Worm (Caenorhabditis elegans) whole organism, midembryonic: ENCODE data around the gene smf-1.
A peak's percentile ranks its signal among the peaks of the same experiment; 100 is the strongest.

Experiments
- T22C8.4 ChIP-seq: fragments of 200-800 bp; sonication (Bioruptor generic); IDR thresholded peaks from 2 replicates; pipeline ENCODE4 v1.3.6; 2022; ENCODE audit warnings: missing genetic modification characterization, missing compliant biosample characterization
- cog-1 ChIP-seq: sonication (generic microtip); optimal IDR thresholded peaks from 2 replicates; lab custom pipeline; 2016; ENCODE audit warnings: missing genetic modification characterization, missing compliant biosample characterization
- flt-1 ChIP-seq: fragments of 200-800 bp; sonication (Bioruptor generic); IDR thresholded peaks from 2 replicates; pipeline ENCODE4 v1.3.6; 2022; ENCODE audit warnings: missing genetic modification characterization, missing compliant biosample characterization
- klf-2 ChIP-seq: fragments of 200-800 bp; sonication (Bioruptor generic); conservative IDR thresholded peaks from 2 replicates; pipeline ENCODE4 v1.3.6; 2022; ENCODE audit warnings: missing genetic modification reagents, missing genetic modification characterization, missing compliant biosample characterization
- med-1 ChIP-seq: sonication (generic microtip); optimal IDR thresholded peaks from 2 replicates; lab custom pipeline; 2017; ENCODE audit warnings: missing genetic modification characterization, mild to moderate bottlenecking, missing compliant biosample characterization, antibody characterized with exemption, missing genetic modification reagents; ENCODE audit not compliant: insufficient read depth
- ref-1 ChIP-seq: fragments of 200-800 bp; sonication (Bioruptor generic); conservative IDR thresholded peaks from 2 replicates; pipeline ENCODE4 v1.3.6; 2022; ENCODE audit warnings: missing genetic modification reagents, missing genetic modification characterization, missing compliant biosample characterization
- tab-1 ChIP-seq: fragments of 200-800 bp; sonication (Bioruptor generic); IDR thresholded peaks from 2 replicates; pipeline ENCODE4 v1.3.6; 2022; ENCODE audit warnings: missing genetic modification characterization, missing compliant biosample characterization
- ztf-23 ChIP-seq: fragments of 200-800 bp; sonication (Bioruptor generic); IDR thresholded peaks from 2 replicates; pipeline ENCODE4 v1.3.6; 2022; ENCODE audit warnings: missing genetic modification reagents, missing genetic modification characterization, missing compliant biosample characterization
- ztf-29 ChIP-seq: fragments of 200-800 bp; sonication (Bioruptor generic); IDR thresholded peaks from 2 replicates; pipeline ENCODE4 v1.3.6; 2022; ENCODE audit warnings: missing genetic modification reagents, missing genetic modification characterization, missing compliant biosample characterization

The smf-1 gene

ce11 chrX:6689985-6690384 lies 32.9 kb downstream of the smf-1 start, which contains the start of gene F38B6.6:
TSS of gene F38B6.6 (minus strand) at chrX:6690085.
- TF ChIP-seq klf-2 (GFP tag; lab: Robert Waterston, UW): no peak
- no peak for TF ChIP-seq cog-1 (tag; lab: Kevin White, UChicago)
- TF ChIP-seq med-1 (GFP tag; lab: Kevin White, UChicago): no peak
- TF ChIP-seq ref-1 (GFP tag; lab: Robert Waterston, UW): no peak
- no peak for TF ChIP-seq T22C8.4 (GFP tag; lab: Robert Waterston, UW)

DNA sequence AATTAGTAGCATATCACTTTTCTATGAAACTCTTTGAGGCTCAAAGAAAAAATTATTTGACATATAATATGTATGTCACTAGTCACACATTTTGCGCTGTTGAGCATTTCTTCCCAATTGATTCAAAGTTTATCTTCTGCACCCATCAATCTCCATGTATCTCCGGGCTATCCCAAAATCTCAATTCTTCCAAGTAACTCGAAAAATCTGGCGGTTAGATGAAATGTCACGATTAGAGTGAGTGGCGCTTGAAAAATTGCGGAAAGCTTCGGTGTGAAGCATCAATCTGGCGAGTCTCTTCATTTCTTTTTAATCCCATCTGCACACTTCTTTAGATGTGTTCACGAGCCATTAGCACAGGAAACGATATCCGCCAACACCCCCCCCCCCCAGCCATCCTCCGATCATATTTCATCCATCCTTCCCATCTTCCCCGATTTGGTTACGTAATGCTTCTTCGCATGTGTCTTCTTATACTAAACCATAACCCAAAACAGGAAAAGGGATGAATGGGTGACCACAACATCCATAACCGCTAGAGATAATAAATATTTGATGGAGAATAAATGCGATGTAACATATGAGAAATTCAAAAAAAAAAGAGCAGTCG lies 33.8 kb downstream of the smf-1 start:
- TF ChIP-seq tab-1 (GFP tag; lab: Robert Waterston, UW) (no peak), cog-1 (tag; lab: Kevin White, UChicago) (peak; percentile 48)

- no peak for TF ChIP-seq ref-1 (GFP tag; lab: Robert Waterston, UW)
- TF ChIP-seq T22C8.4 (GFP tag; lab: Robert Waterston, UW): no peak
- TF ChIP-seq cog-1 (tag; lab: Kevin White, UChicago): no peak
- TF ChIP-seq ztf-29 (GFP tag; lab: Robert Waterston, UW): no peak
- no peak for TF ChIP-seq flt-1 (GFP tag; lab: Robert Waterston, UW)
- TF ChIP-seq ztf-23 (GFP tag; lab: Robert Waterston, UW): no peak
- no peak for TF ChIP-seq klf-2 (GFP tag; lab: Robert Waterston, UW)
- TF ChIP-seq med-1 (GFP tag; lab: Kevin White, UChicago): no peak
Measured at ce11 chrX:6687756-6688155, 35.1 kb downstream of the smf-1 start.

DNA sequence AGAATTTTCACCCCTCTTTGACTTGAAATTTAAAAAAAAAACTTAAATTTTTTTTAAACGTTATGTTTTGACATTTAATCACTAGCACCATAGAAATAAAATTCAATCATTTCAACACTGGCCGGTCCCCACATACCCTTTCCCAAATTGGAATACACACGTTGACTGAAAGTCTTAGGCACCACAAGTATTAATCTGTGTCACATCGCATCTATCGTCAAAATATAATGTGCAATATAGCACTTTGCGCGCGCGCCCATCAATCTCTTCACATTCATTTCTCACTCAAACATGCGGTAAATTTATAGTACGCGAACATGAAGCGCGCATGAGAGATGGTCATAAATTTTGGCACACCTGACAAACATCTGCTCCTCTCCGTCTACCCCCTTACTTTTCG lies 35.5 kb downstream of the smf-1 start:
- TF ChIP-seq ztf-29 (GFP tag; lab: Robert Waterston, UW): no peak
- TF ChIP-seq cog-1 (tag; lab: Kevin White, UChicago): no peak
- TF ChIP-seq klf-2 (GFP tag; lab: Robert Waterston, UW): no peak
- no peak for TF ChIP-seq ref-1 (GFP tag; lab: Robert Waterston, UW)
- TF ChIP-seq flt-1 (GFP tag; lab: Robert Waterston, UW): no peak
- no peak for TF ChIP-seq med-1 (GFP tag; lab: Kevin White, UChicago)
- TF ChIP-seq T22C8.4 (GFP tag; lab: Robert Waterston, UW): no peak
- TF ChIP-seq tab-1 (GFP tag; lab: Robert Waterston, UW): no peak

DNA sequence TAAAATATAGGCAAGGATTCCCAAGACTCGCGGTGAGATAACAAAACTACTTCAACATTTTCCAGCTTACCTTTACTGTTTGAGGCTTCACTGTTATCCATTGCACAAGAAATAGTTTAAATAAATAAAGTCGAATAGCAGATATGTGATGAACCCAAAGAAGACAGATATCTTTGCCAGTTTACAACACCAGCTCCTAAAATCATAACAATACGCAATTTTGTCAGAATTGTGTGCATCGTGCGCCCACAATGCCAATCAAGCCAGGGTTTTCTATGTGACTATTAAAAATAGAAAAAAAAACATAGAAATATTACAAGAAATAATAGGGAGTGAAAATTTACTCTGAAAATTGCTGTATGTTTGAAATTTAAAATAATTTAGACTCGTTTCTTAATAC lies 40.2 kb downstream of the smf-1 start, which contains the start of gene F38B6.8:
Gene F38B6.8 (minus strand): TSS at position 101 of the 400 bp plus-strand sequence.
- TF ChIP-seq T22C8.4 (GFP tag; lab: Robert Waterston, UW): no peak
- no peak for TF ChIP-seq med-1 (GFP tag; lab: Kevin White, UChicago)
- no peak for TF ChIP-seq ztf-29 (GFP tag; lab: Robert Waterston, UW)
- no peak for TF ChIP-seq flt-1 (GFP tag; lab: Robert Waterston, UW)
- no peak for TF ChIP-seq tab-1 (GFP tag; lab: Robert Waterston, UW)
- no peak for TF ChIP-seq cog-1 (tag; lab: Kevin White, UChicago)
- TF ChIP-seq ztf-23 (GFP tag; lab: Robert Waterston, UW): no peak
- no peak for TF ChIP-seq klf-2 (GFP tag; lab: Robert Waterston, UW)

DNA sequence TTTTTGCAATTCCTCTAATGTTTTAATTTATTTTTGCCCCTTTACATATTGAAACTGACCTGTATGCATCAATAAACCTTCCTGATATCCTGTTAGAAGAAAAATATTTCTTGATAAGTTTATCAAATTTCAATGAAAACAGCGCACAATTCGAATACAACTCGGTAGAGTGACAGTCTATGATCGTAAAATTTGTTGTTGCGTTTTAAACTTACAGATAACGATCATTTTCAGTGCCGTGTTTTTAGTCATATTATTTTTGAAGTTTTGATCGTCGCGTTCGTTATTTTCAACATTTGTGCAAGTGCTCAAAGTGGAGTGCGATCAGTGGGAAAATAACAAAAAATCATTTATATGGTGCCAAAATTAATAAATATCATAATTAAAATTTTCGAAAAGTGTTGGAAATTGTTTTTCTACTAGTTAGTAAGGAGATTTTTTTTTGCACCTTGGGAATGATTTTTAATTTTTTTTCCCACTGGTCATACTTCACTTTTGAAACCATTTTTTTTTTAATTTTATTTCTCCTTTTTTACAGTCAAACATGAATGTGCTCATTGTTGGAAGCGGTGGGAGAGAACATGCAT lies 48.4 kb downstream of the smf-1 start, which contains the start of gene F38B6.4:
Gene F38B6.4 (plus strand): TSS at position 537 of the 587 bp plus-strand sequence.
- TF ChIP-seq T22C8.4 (GFP tag; lab: Robert Waterston, UW) (no peak), ztf-23 (GFP tag; lab: Robert Waterston, UW) (no peak), flt-1 (GFP tag; lab: Robert Waterston, UW) (no peak), ztf-29 (GFP tag; lab: Robert Waterston, UW) (no peak), cog-1 (tag; lab: Kevin White, UChicago) (no peak), klf-2 (GFP tag; lab: Robert Waterston, UW) (no peak)

ce11 chrX:6672519-6672918 lies 50.3 kb downstream of the smf-1 start, which contains the start of gene col-172:
TSS of gene col-172 (plus strand) at chrX:6672819.
- TF ChIP-seq cog-1 (tag; lab: Kevin White, UChicago) (no peak), flt-1 (GFP tag; lab: Robert Waterston, UW) (no peak), ref-1 (GFP tag; lab: Robert Waterston, UW) (no peak), T22C8.4 (GFP tag; lab: Robert Waterston, UW) (no peak), med-1 (GFP tag; lab: Kevin White, UChicago) (no peak)

DNA sequence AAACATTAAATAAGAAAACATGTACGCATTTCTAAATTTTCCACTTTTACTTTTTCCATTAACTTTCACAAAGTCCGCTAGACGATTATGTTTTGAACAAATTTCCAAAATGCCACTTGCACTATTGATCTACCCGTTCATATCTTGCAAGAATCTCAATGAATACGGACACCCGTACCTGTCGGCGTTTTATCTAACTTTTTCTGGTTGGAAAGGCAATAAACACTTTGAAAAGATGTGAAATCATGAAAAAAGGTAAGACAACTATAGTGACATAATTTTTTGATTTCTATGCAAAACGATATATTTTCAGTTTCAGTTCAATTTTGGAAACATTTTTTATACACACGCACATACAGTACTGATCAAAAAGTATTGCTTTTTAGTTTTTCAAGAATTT lies 51.1 kb downstream of the smf-1 start:
- TF ChIP-seq ztf-23 (GFP tag; lab: Robert Waterston, UW): no peak
- no peak for TF ChIP-seq klf-2 (GFP tag; lab: Robert Waterston, UW)
- no peak for TF ChIP-seq cog-1 (tag; lab: Kevin White, UChicago)
- TF ChIP-seq tab-1 (GFP tag; lab: Robert Waterston, UW): no peak
- TF ChIP-seq med-1 (GFP tag; lab: Kevin White, UChicago): no peak
- TF ChIP-seq ztf-29 (GFP tag; lab: Robert Waterston, UW): no peak
- no peak for TF ChIP-seq T22C8.4 (GFP tag; lab: Robert Waterston, UW)
- no peak for TF ChIP-seq flt-1 (GFP tag; lab: Robert Waterston, UW)
- TF ChIP-seq ref-1 (GFP tag; lab: Robert Waterston, UW): no peak
